Fruit fly (Drosophila melanogaster): ENCODE data around the gene CG8087.

The CG8087 gene

DNA sequence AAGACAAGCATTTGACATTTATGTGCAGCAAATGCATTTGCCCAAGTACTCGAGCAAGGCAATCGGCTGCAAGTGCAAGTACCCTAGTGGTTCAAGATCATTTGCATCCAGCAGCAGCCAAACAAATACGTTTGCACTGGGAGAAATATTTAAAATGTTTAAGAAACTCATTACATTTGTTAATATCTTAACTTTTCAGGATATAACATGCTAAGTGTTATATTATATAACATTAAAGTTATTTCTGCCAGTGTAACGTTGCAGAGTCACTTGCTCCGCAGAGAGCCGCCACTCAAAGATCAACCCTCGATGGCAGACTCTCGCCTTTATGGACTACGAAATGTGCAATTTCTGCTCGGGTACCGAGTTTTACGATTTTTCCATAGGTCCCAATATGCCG lies 24.9 kb upstream of the CG8087 start:
- TF ChIP-seq rn (GFP tag; IDR thresholded peaks at IDR 0.05) (no peak), CG13204 (GFP tag; optimal IDR thresholded peaks at IDR 0.05) (no peak), Pif1A (GFP tag; optimal IDR thresholded peaks at IDR 0.05) (peak; percentile 12), CG4496 (GFP tag; IDR thresholded peaks at IDR 0.05) (peak; percentile 65; the same call in 2 of the 3 replicates), CG12605 (GFP tag; IDR thresholded peaks at IDR 0.05) (no peak), CG14655 (GFP tag; optimal IDR thresholded peaks at IDR 0.05) (peak; percentile 49), D1 (tag; optimal IDR thresholded peaks at IDR 0.05) (no peak), CG8159 (tag; optimal IDR thresholded peaks at IDR 0.05) (peak; percentile 28), CG15710 (tag; optimal IDR thresholded peaks at IDR 0.05) (peak; percentile 17), CG8301 (tag; optimal IDR thresholded peaks at IDR 0.05) (peak; percentile 31), CG32121 (GFP tag; IDR thresholded peaks at IDR 0.05) (no peak)

DNA sequence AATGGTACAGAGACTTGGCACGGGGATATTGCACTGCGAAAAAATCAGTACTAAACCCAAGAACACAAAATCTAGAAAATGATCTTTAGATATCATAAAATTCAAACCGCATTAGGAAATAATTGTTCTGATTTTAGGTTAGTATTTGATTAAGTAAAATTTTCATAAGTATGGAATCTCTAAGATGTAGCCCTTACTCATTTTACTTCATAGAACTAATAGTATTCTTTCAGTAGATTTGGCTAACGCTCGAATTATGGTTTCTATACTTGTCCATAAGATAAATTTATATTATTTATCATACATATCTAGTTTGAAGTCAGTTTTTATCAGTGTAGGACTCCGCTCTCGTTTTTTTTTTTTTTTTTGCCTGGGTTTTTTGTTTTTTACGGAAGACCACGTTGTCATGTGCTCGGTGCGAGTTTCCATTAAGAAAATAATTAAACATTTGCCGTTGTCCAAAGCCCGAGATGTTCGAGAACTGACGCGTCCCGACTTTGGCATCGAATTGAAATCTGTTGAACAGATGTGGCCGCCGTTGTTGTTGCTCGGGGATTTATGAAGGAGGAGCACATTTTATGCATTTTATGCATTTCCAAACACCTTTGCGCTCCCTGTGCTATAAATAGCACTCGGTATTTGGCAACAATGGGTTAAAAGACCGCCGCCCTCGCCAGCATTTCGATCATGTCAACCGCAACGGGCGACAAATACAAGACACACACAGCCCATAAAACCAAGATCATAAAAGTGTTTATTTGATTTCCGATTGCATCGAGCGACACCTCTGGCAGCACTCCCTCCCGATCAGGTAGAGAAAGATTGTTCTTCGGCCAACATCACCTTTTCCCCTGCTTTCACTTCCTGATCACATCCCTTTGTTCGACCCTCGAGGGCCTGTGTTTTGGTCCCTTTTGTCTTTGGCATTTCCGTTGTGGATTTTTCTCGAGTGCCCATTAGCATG lies 22.2 kb upstream of the CG8087 start:
- no peak for TF ChIP-seq Snoo (tag; optimal IDR thresholded peaks at IDR 0.05)
- no peak for TF ChIP-seq gl (tag; optimal IDR thresholded peaks at IDR 0.05)
- no peak for TF ChIP-seq EcR (GFP tag; optimal IDR thresholded peaks at IDR 0.05)
- no peak for TF ChIP-seq CG8159 (tag; optimal IDR thresholded peaks at IDR 0.05)
- no peak for TF ChIP-seq Pif1A (GFP tag; optimal IDR thresholded peaks at IDR 0.05)
- no peak for TF ChIP-seq rn (GFP tag; IDR thresholded peaks at IDR 0.05)
- no peak for TF ChIP-seq CG34367 (tag; optimal IDR thresholded peaks at IDR 0.05)
- TF ChIP-seq CG10348 (GFP tag; IDR thresholded peaks at IDR 0.05) = no peak
- TF ChIP-seq CG15710 (tag; optimal IDR thresholded peaks at IDR 0.05) = no peak
- no peak for TF ChIP-seq fd96Ca (GFP tag; IDR thresholded peaks at IDR 0.05)
- TF ChIP-seq D1 (tag; optimal IDR thresholded peaks at IDR 0.05) = no peak
- TF ChIP-seq CG32121 (GFP tag; IDR thresholded peaks at IDR 0.05) = no peak
- TF ChIP-seq CG4496 (GFP tag; IDR thresholded peaks at IDR 0.05) = no peak
- no peak for TF ChIP-seq Pif1B (GFP tag; optimal IDR thresholded peaks at IDR 0.05)
- TF ChIP-seq CG9948 (tag; optimal IDR thresholded peaks at IDR 0.05) = no peak
- no peak for TF ChIP-seq CG14655 (GFP tag; optimal IDR thresholded peaks at IDR 0.05)

DNA sequence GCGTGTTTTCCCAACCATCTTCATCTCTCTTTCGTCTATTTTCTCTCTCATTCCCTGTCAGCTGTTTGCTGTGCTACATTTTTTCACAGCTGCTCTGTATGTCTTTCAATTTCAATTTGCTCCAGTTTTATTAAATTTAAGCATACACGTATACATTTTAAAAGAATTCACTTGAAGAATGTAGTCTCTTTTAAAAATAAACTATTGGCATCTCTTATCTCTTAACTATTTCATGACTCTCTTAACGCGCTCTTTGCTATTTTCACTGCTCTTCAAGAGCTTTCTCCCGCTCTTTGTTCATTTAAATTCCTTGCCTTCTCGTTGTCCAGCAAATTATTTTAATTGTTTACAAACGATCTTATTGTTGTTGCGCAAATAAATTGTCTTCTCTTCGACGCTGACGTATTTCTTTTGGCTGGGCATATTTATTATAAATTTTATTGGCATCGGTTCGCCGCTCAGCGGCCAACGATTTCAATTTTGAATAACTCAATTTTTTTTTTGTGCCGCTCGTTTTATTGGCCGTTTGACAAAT lies 15.5 kb upstream of the CG8087 start:
- TF ChIP-seq CG15710 (tag; optimal IDR thresholded peaks at IDR 0.05) = no peak
- no peak for TF ChIP-seq CG4496 (GFP tag; IDR thresholded peaks at IDR 0.05)
- TF ChIP-seq CG8159 (tag; optimal IDR thresholded peaks at IDR 0.05) = no peak
- TF ChIP-seq CG12605 (GFP tag; IDR thresholded peaks at IDR 0.05) = no peak
- TF ChIP-seq CG17806 (tag; optimal IDR thresholded peaks at IDR 0.05) = no peak
- TF ChIP-seq CG32121 (GFP tag; IDR thresholded peaks at IDR 0.05) = no peak
- TF ChIP-seq CG9948 (tag; optimal IDR thresholded peaks at IDR 0.05) = no peak
- TF ChIP-seq EcR (GFP tag; optimal IDR thresholded peaks at IDR 0.05) = no peak
- no peak for TF ChIP-seq D1 (tag; optimal IDR thresholded peaks at IDR 0.05)
- no peak for TF ChIP-seq CG8301 (tag; optimal IDR thresholded peaks at IDR 0.05)
- no peak for TF ChIP-seq CG13204 (GFP tag; optimal IDR thresholded peaks at IDR 0.05)
- TF ChIP-seq Snoo (tag; optimal IDR thresholded peaks at IDR 0.05) = no peak
- no peak for TF ChIP-seq CG14655 (GFP tag; optimal IDR thresholded peaks at IDR 0.05)
- TF ChIP-seq CG34367 (tag; optimal IDR thresholded peaks at IDR 0.05) = no peak
- no peak for TF ChIP-seq gl (tag; optimal IDR thresholded peaks at IDR 0.05)
- TF ChIP-seq CG10348 (GFP tag; IDR thresholded peaks at IDR 0.05) = no peak
- TF ChIP-seq Ets98B (GFP tag; IDR thresholded peaks at IDR 0.05) = no peak
- TF ChIP-seq fd96Ca (GFP tag; IDR thresholded peaks at IDR 0.05) = no peak

DNA sequence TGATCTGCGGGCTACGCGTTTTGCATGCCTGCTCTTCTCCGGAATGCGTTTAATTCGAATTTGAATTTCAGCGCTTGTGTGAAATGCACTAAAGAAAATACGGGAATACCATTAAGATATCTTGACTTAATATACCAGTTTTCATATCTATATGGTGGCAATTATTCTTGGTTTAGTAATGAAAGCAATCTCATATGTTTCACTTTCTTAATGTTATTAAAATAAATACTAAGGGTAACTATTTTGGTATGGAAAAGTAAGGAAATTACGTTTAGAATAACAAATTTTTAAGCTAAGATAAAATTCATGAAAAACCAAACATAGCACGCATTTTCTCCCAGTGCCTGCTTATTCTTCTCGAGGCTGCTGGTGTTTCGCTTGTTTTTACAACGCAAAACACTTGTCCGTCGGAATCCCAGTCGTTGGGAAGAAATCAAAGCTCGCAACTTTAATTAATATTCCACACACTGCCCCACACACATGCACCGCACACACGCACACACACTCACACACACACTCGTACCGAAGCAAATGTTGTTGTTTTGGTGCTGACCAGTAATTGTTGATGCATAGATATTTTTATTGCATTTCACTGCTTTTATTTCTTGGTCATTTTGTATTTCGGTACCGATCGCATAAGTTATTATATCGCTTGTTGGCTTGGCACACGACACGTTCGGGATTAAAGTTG lies 13.3 kb upstream of the CG8087 start:
- TF ChIP-seq CG14655 (GFP tag; optimal IDR thresholded peaks at IDR 0.05) = peak; percentile 4
- no peak; the same call in 2 of the 3 replicates for TF ChIP-seq CG4496 (GFP tag; IDR thresholded peaks at IDR 0.05)
- peak; percentile 0 for TF ChIP-seq CG34367 (tag; optimal IDR thresholded peaks at IDR 0.05)
- TF ChIP-seq CG12605 (GFP tag; IDR thresholded peaks at IDR 0.05) = no peak
- peak; percentile 32 for TF ChIP-seq CG9948 (tag; optimal IDR thresholded peaks at IDR 0.05)
- TF ChIP-seq CG15710 (tag; optimal IDR thresholded peaks at IDR 0.05) = peak; percentile 47
- no peak for TF ChIP-seq D1 (tag; optimal IDR thresholded peaks at IDR 0.05)
- peak; percentile 3 for TF ChIP-seq Snoo (tag; optimal IDR thresholded peaks at IDR 0.05)
- peak; percentile 36; the same call in 1 of the 2 replicates for TF ChIP-seq CG32121 (GFP tag; IDR thresholded peaks at IDR 0.05)
- TF ChIP-seq Pif1B (GFP tag; optimal IDR thresholded peaks at IDR 0.05) = no peak
- no peak for TF ChIP-seq Pif1A (GFP tag; optimal IDR thresholded peaks at IDR 0.05)
- peak; percentile 46 for TF ChIP-seq CG8159 (tag; optimal IDR thresholded peaks at IDR 0.05)

All from whole organism, pupa.